Fruit fly (Drosophila melanogaster): ENCODE results near the gene KrT95D.

The KrT95D gene

dm6 chr3R:24025715-24026467 is 5.7 kb downstream of the KrT95D start (continued):
- TF ChIP-seq CG15696 (tag; optimal IDR thresholded peaks at IDR 0.05) (no peak), CG4282 (GFP tag; optimal IDR thresholded peaks at IDR 0.05) (no peak), tap (tag; optimal IDR thresholded peaks at IDR 0.05) (no peak), CG7745 (tag; optimal IDR thresholded peaks at IDR 0.05) (no peak), lbe (GFP tag; optimal IDR thresholded peaks at IDR 0.05) (no peak), CG8944 (GFP tag; optimal IDR thresholded peaks at IDR 0.05) (no peak), h (optimal IDR thresholded peaks at IDR 0.05) (no peak), fd102C (GFP tag; optimal IDR thresholded peaks at IDR 0.05) (no peak), CG16779 (GFP tag; IDR thresholded peaks at IDR 0.05) (no peak), nmo (GFP tag; optimal IDR thresholded peaks at IDR 0.05) (peak; percentile 47), CG12155 (GFP tag; optimal IDR thresholded peaks at IDR 0.05) (no peak), Stat92E (GFP tag; optimal IDR thresholded peaks at IDR 0.05) (no peak), trem (tag; optimal IDR thresholded peaks at IDR 0.05) (no peak), fd96Cb (tag; optimal IDR thresholded peaks at IDR 0.05) (peak; percentile 39), dmrt99B (tag; optimal IDR thresholded peaks at IDR 0.05) (peak; percentile 54), gt (GFP tag; IDR thresholded peaks at IDR 0.05) (no peak), CG33557 (GFP tag; optimal IDR thresholded peaks at IDR 0.05) (no peak), CG3163 (GFP tag; optimal IDR thresholded peaks at IDR 0.05) (no peak), CG7987 (GFP tag; optimal IDR thresholded peaks at IDR 0.05) (no peak), GATAe (GFP tag; conservative IDR thresholded peaks at IDR 0.05) (no peak), CG2120 (GFP tag; optimal IDR thresholded peaks at IDR 0.05) (peak; percentile 38), CG7839 (tag; optimal IDR thresholded peaks at IDR 0.05) (peak; percentile 69), CG5953 (GFP tag; IDR thresholded peaks at IDR 0.05) (no peak), CG18476 (GFP tag; optimal IDR thresholded peaks at IDR 0.05) (no peak), vnd (GFP tag; IDR thresholded peaks at IDR 0.05; ENCODE audit: partially characterized antibody) (no peak), fu2 (GFP tag; optimal IDR thresholded peaks at IDR 0.05) (no peak), Gug (GFP tag; IDR thresholded peaks at IDR 0.05) (no peak), Dp (GFP tag; optimal IDR thresholded peaks at IDR 0.05) (no peak), CG17802 (tag; optimal IDR thresholded peaks at IDR 0.05) (no peak), abd-A (tag; optimal IDR thresholded peaks at IDR 0.05) (no peak), CG10565 (GFP tag; optimal IDR thresholded peaks at IDR 0.05) (no peak), esg (GFP tag; conservative IDR thresholded peaks at IDR 0.05) (peak; percentile 38; the same call in 1 of the 2 replicates), CG11398 (GFP tag; optimal IDR thresholded peaks at IDR 0.05) (no peak), H2.0 (GFP tag; IDR thresholded peaks at IDR 0.05) (peak; percentile 36; the same call in 1 of the 2 replicates), CG17829 (tag; optimal IDR thresholded peaks at IDR 0.05) (peak; percentile 13), btn (GFP tag; optimal IDR thresholded peaks at IDR 0.05) (no peak), CG6175 (GFP tag; IDR thresholded peaks at IDR 0.05) (no peak), CG8089 (GFP tag; optimal IDR thresholded peaks at IDR 0.05) (no peak), CG10462 (GFP tag; optimal IDR thresholded peaks at IDR 0.05) (no peak), chn (GFP tag; optimal IDR thresholded peaks at IDR 0.05) (no peak), grau (tag; optimal IDR thresholded peaks at IDR 0.05) (peak; percentile 54), Dip3 (GFP tag; optimal IDR thresholded peaks at IDR 0.05) (no peak), sima (GFP tag; optimal IDR thresholded peaks at IDR 0.05) (no peak), CG17359 (tag; optimal IDR thresholded peaks at IDR 0.05) (peak; percentile 27), tio (GFP tag; optimal IDR thresholded peaks at IDR 0.05) (peak; percentile 6), sna (GFP tag; IDR thresholded peaks at IDR 0.05; ENCODE audit: partially characterized antibody) (no peak), mld (GFP tag; IDR thresholded peaks at IDR 0.05; ENCODE audit: partially characterized antibody) (0 out of 3 replicates have a peak, but pooled peaks have one; percentile 22), TFAM (GFP tag; optimal IDR thresholded peaks at IDR 0.05) (no peak), CG3407 (GFP tag; optimal IDR thresholded peaks at IDR 0.05) (no peak), ash1 (GFP tag; optimal IDR thresholded peaks at IDR 0.05) (no peak)

Data from whole organism, embryonic.